Worm (Caenorhabditis elegans) whole organism, L3 larva: ENCODE data around the gene T04F8.2.

Experiments used
- pha-4 ChIP-seq: fragments of 150-350 bp; optimal IDR thresholded peaks from 2 replicates; lab custom pipeline; 2014; ENCODE audit warnings: missing biosample characterization, missing genetic modification reagents, missing genetic modification characterization
- zag-1 ChIP-seq: fragments of 150-350 bp; optimal IDR thresholded peaks from 2 replicates; lab custom pipeline; 2014; ENCODE audit warnings: missing biosample characterization, missing genetic modification characterization

DNA sequence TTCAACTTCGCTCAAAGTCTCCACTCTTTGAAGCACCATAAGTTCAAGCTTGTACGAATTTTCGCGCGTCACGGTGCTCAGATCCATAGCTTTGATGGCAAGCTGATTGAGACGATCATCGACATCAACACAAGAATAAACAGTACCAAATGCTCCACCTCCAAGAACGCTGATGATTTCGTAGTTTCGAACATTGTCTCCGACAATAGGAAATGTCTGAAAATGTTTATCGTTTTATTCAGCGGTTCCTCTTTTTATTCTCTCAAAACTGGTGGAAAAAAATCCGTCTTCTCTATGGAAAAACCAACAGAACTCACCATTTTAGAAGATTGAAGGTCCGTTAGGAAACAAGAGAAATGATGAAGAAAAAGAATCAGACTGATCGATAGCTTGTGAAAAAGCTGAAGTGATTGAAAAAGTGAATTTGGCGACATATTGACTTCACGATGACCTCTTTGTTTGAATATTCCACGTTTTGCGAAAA is 31.5 kb upstream of the T04F8.2 start, which contains the start of gene C44C10.7:
- no peak for TF ChIP-seq zag-1 (tag; lab: Kevin White, UChicago)
- no peak for TF ChIP-seq pha-4 (tag; lab: Kevin White, UChicago)
